Worm (Caenorhabditis elegans): ENCODE data around the gene srw-100.

DNA sequence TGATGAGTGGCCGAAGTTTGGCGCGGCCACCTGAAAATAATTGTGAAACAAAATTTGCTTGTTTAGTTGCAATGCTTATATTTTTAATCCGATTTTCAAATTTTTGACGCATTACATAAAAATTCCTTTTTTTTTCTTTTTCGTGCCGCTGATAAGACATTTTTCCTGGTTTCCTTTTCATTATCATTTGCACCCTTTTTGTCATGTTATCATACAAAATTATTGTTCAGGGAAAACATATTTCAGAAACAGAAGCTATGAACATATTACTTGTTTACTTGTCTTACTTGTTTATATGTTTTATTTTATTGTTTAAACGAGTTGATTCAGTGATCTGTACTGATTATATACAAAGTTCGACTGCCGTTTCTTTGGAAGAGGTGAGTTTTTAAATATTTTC, 49.7 kb downstream of the srw-100 start, which contains the start of gene clec-205:
- TF ChIP-seq T22C8.4 (GFP tag; IDR thresholded peaks at IDR 0.05) = no peak
- no peak for TF ChIP-seq ztf-29 (GFP tag; IDR thresholded peaks at IDR 0.05)
- TF ChIP-seq klf-2 (GFP tag; conservative IDR thresholded peaks at IDR 0.05) = no peak
- TF ChIP-seq ref-1 (GFP tag; conservative IDR thresholded peaks at IDR 0.05) = no peak
- TF ChIP-seq cog-1 (tag; optimal IDR thresholded peaks at IDR 0.05) = no peak
- TF ChIP-seq tab-1 (GFP tag; IDR thresholded peaks at IDR 0.05) = no peak

Data from whole organism, midembryonic.